Worm (Caenorhabditis elegans): ENCODE results near the gene srlf-17.

Gene srlf-17

DNA sequence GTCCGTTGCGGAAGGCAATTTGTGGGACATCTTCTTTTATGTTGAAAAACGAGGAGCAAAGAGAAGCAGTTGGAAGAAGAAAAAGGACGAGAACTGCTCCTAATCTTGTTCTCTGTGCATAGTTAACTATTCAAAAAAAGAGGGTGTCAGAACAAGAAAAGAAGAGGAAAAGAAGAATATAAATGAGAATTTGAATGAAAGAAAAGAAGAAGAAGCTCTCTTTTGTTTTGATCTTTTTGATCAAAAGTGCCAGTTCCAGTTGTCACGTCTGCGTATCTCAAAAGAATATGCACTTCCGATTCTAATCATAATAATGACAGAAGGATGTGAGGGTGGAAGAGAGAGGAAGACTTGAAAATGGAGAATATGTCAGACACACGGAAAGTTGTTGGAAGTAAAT, 7.5 kb downstream of the srlf-17 start, which contains the start of gene M7.8 (continued):
- TF ChIP-seq F22D6.2 (tag; optimal IDR thresholded peaks at IDR 0.05) = no peak
- TF ChIP-seq ceh-27 (GFP tag; optimal IDR thresholded peaks at IDR 0.05) = no peak
- no peak for TF ChIP-seq Y53G8AR.9 (GFP tag; conservative IDR thresholded peaks at IDR 0.05)

DNA sequence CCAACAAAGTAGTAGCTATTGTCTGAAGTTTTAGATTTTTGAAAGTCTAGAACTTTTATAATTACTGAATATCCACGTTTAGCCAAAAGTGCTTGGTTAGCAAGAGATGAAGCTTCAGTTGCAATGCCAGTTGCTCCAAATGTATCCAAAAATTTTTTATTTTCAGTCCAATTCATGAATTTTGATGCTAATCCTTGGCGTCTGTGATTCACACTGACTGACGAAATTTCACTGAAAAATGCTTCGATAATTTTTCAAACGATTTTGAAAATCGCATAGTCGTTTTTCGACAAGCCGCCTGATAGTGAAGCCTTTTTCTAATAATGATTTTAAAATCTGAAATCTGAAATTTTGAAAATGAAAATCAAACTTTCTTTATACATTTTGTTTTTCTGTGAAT, 8.5 kb downstream of the srlf-17 start:
- no peak for TF ChIP-seq F10E7.11 (tag; optimal IDR thresholded peaks at IDR 0.05)
- TF ChIP-seq zim-3 (tag; optimal IDR thresholded peaks at IDR 0.05) = no peak
- TF ChIP-seq ekl-4 (GFP tag; IDR thresholded peaks at IDR 0.05) = no peak
- no peak for TF ChIP-seq attf-3 (GFP tag; conservative IDR thresholded peaks at IDR 0.05)
- no peak for TF ChIP-seq tlf-1 (GFP tag; optimal IDR thresholded peaks at IDR 0.05)
- TF ChIP-seq snpc-1.3 (tag; optimal IDR thresholded peaks at IDR 0.05; ENCODE audit: insufficient read depth) = no peak
- no peak for TF ChIP-seq ztf-6 (GFP tag; IDR thresholded peaks at IDR 0.05)

DNA sequence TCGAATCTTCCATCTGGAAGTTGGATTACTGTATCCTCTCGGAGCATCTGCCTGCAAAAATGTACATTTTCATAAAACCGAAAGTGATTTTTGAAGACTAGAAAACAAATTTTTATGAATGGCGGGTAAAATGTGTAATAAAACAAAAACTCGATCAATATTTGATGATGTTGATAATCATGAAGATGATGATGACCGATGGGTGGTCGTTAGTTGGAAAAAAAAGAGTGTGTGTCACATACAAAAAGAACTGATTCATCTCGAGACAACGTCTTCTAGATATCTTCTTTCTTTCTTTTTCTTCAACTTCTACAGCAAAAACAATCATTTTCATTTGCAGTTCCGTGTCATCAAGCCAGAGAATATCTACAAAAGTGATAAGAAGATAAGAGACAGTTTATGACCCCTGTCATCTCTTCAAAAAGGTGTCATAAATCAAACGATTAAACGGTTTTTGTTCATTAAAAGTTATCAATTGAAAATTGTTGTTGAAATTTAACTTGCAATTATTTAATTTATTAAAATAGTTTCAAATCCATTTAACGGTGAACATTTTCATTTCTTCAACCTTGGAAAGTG, 9.9 kb downstream of the srlf-17 start, which contains the start of gene bcc-1:
Gene bcc-1, minus strand, starts transcription at position 51 of the 579 bp plus-strand sequence.
- TF ChIP-seq somi-1 (GFP tag; optimal IDR thresholded peaks at IDR 0.05) (peak; percentile 49), ets-4 (GFP tag; optimal IDR thresholded peaks at IDR 0.05) (no peak), lin-54 (GFP tag; optimal IDR thresholded peaks at IDR 0.05) (no peak), mcd-1 (GFP tag; IDR thresholded peaks at IDR 0.05) (no peak), Y95B8A.8 (GFP tag; IDR thresholded peaks at IDR 0.05) (no peak), ztf-26 (tag; optimal IDR thresholded peaks at IDR 0.05) (peak; percentile 5), madf-6 (GFP tag; IDR thresholded peaks at IDR 0.05) (no peak)

DNA sequence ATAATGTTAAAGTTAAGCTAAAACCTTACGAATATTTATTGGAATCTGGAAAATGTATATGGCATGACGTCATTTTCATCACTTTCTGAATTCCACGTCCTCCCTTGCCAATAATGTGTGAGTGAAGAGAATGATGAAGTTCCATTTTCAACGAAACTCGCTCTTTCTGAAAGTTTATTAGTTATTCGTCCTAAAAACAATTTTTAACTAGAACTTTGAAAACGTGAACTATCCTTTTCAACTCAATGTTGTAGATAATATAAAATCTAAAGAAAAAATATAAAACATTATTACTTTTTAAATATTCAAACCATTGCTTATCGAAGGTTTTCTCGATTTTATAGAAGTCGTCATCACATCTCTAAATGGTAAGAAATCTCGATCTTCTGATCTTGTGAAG, 13.0 kb downstream of the srlf-17 start, which contains the start of gene M7.7:
Gene M7.7, plus strand, starts transcription at position 301 of the 400 bp plus-strand sequence.
- no peak for TF ChIP-seq fkh-3 (tag; optimal IDR thresholded peaks at IDR 0.05)
- TF ChIP-seq madf-10 (tag; optimal IDR thresholded peaks at IDR 0.05) = no peak
- TF ChIP-seq zim-3 (tag; optimal IDR thresholded peaks at IDR 0.05) = no peak
- no peak for TF ChIP-seq dpl-1 (GFP tag; optimal IDR thresholded peaks at IDR 0.05)
- TF ChIP-seq nhr-80 (tag; optimal IDR thresholded peaks at IDR 0.05) = no peak
- no peak for TF ChIP-seq hrde-1 (tag; optimal IDR thresholded peaks at IDR 0.05; ENCODE audit: borderline replicate concordance)
- TF ChIP-seq ztf-28 (GFP tag; IDR thresholded peaks at IDR 0.05) = no peak
- TF ChIP-seq egl-44 (GFP tag; IDR thresholded peaks at IDR 0.05) = no peak
- TF ChIP-seq ztf-22 (GFP tag; optimal IDR thresholded peaks at IDR 0.05) = no peak
- TF ChIP-seq madf-8 (GFP tag; conservative IDR thresholded peaks at IDR 0.05) = no peak
- TF ChIP-seq Y56A3A.18 (GFP tag; IDR thresholded peaks at IDR 0.05) = no peak
- no peak for TF ChIP-seq lin-54 (GFP tag; optimal IDR thresholded peaks at IDR 0.05)
- TF ChIP-seq snpc-1.3 (tag; optimal IDR thresholded peaks at IDR 0.05; ENCODE audit: insufficient read depth) = no peak

DNA sequence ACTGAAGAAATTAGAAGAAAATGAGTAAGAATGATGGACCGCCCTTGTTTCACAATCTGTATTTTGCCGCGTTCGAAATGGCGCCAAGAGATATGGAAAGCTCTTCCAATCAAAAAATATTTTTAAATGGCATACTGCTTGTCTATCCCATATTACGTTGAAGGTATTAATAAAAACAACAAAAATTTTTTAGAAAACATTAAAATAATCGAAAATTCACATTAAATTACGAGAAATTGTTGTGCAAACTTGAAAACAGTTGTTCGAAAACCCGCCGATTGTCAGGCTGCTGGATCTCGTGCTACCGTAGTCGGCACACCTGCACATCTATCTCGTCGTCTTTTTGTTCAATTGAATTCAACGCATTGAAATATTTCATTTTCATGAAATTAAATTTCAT, 18.9 kb downstream of the srlf-17 start, which contains the start of gene klc-1:
Gene klc-1, plus strand, starts transcription at position 127 of the 400 bp plus-strand sequence.
- peak; percentile 27 for TF ChIP-seq tlf-1 (GFP tag; optimal IDR thresholded peaks at IDR 0.05)
- TF ChIP-seq ztf-6 (GFP tag; IDR thresholded peaks at IDR 0.05) = no peak
- peak; percentile 55; the same call in 1 of the 2 replicates for TF ChIP-seq C17E4.6 (GFP tag; IDR thresholded peaks at IDR 0.05)
- TF ChIP-seq madf-6 (GFP tag; IDR thresholded peaks at IDR 0.05) = peak; percentile 94
- peak; percentile 70 for TF ChIP-seq ceh-91 (GFP tag; IDR thresholded peaks at IDR 0.05)
- no peak for TF ChIP-seq die-1 (tag; optimal IDR thresholded peaks at IDR 0.05)
- 0 out of 2 replicates have a peak, but pooled peaks have one; percentile 6 for TF ChIP-seq Y53F4B.3 (GFP tag; IDR thresholded peaks at IDR 0.05)
- peak; percentile 21; the same call in 1 of the 2 replicates for TF ChIP-seq pbrm-1 (GFP tag; IDR thresholded peaks at IDR 0.05)
- TF ChIP-seq F49E8.2 (tag; optimal IDR thresholded peaks at IDR 0.05; ENCODE audit: insufficient read depth) = peak; percentile 57
- peak; percentile 62 for TF ChIP-seq dpl-1 (GFP tag; optimal IDR thresholded peaks at IDR 0.05)
- TF ChIP-seq lsl-1 (GFP tag; optimal IDR thresholded peaks at IDR 0.05) = peak; percentile 80
- TF ChIP-seq B0019.2 (GFP tag; conservative IDR thresholded peaks at IDR 0.05) = 0 out of 2 replicates have a peak, but pooled peaks have one; percentile 5
- TF ChIP-seq snpc-1.1 (tag; optimal IDR thresholded peaks at IDR 0.05; ENCODE audit: insufficient read depth) = peak; percentile 15
- TF ChIP-seq rcor-1 (GFP tag; IDR thresholded peaks at IDR 0.05) = no peak
- 0 out of 2 replicates have a peak, but pooled peaks have one; percentile 45 for TF ChIP-seq madf-3 (GFP tag; IDR thresholded peaks at IDR 0.05)
- peak; percentile 22 for TF ChIP-seq unc-130 (GFP tag; optimal IDR thresholded peaks at IDR 0.05)
- peak; percentile 81 for TF ChIP-seq madf-8 (GFP tag; conservative IDR thresholded peaks at IDR 0.05)
- TF ChIP-seq hrde-1 (tag; optimal IDR thresholded peaks at IDR 0.05; ENCODE audit: borderline replicate concordance) = no peak
- no peak for TF ChIP-seq ztf-28 (GFP tag; IDR thresholded peaks at IDR 0.05)
- TF ChIP-seq hsf-1 (GFP tag; IDR thresholded peaks at IDR 0.05) = peak; percentile 75; the same call in 1 of the 2 replicates
